Fruit fly (Drosophila melanogaster): ENCODE measurements around the gene Rpp21.

dm6 chrX:985911-986310 lies 44.6 kb upstream of the Rpp21 start:
- TF ChIP-seq CTCF (optimal IDR thresholded peaks at IDR 0.05) (no peak), CG8478 (optimal IDR thresholded peaks at IDR 0.05) (no peak)
